Worm (Caenorhabditis elegans) whole organism, L1 larva: ENCODE measurements around the gene D1046.18.

Source experiments
- C04F5.9 ChIP-seq: sonication (generic microtip); optimal IDR thresholded peaks from 2 replicates; lab custom pipeline; 2016; ENCODE audit warnings: missing genetic modification characterization, missing compliant biosample characterization
- C34B4.2 ChIP-seq: sonication (generic microtip); optimal IDR thresholded peaks from 2 replicates; lab custom pipeline; 2017; ENCODE audit warnings: mild to moderate bottlenecking, missing genetic modification characterization, missing compliant biosample characterization
- alr-1 ChIP-seq: fragments of 200-800 bp; sonication (Bioruptor generic); optimal IDR thresholded peaks from 2 replicates; lab custom pipeline; 2018; ENCODE audit warnings: borderline replicate concordance, mild to moderate bottlenecking, missing genetic modification characterization, missing compliant biosample characterization
- aly-2 ChIP-seq: fragments of 150-350 bp; optimal IDR thresholded peaks from 2 replicates; lab custom pipeline; 2014; ENCODE audit warnings: missing biosample characterization, missing genetic modification characterization
- blmp-1 ChIP-seq: fragments of 150-350 bp; optimal IDR thresholded peaks from 2 replicates; lab custom pipeline; 2014; ENCODE audit warnings: missing biosample characterization, missing genetic modification characterization
- ceh-82 ChIP-seq, 3 experiments: fragments of 150-350 bp in 1 of 3; sonication (generic microtip) in 2 of 3; optimal IDR thresholded peaks; 2 replicates each; lab custom pipeline; 2014 to 2017; ENCODE audit warnings: missing biosample characterization in 3 of 3, missing genetic modification characterization in 3 of 3
- dpl-1 ChIP-seq, 3 experiments: fragments of 150-350 bp in 2 of 3; sonication (generic microtip) in 1 of 3; optimal IDR thresholded peaks; 2 replicates each; lab custom pipeline; 2014 to 2017; ENCODE audit warnings: missing biosample characterization in 3 of 3, missing genetic modification characterization in 3 of 3, missing genetic modification reagents in 3 of 3
- egl-13 ChIP-seq: sonication (generic microtip); optimal IDR thresholded peaks from 2 replicates; lab custom pipeline; 2016; ENCODE audit warnings: missing genotype, missing genetic modification reagents, missing genetic modification characterization, missing compliant biosample characterization
- elt-3 ChIP-seq, 6 experiments: fragments of 150-350 bp in 1 of 6; sonication (generic microtip); optimal IDR thresholded peaks; 2 replicates each; lab custom pipeline; 2017 to 2018; ENCODE audit warnings: missing biosample characterization in 6 of 6, missing genetic modification characterization in 6 of 6, inconsistent platforms in 1 of 6
- fkh-8 ChIP-seq: sonication (generic microtip); optimal IDR thresholded peaks from 2 replicates; lab custom pipeline; 2016; ENCODE audit warnings: mild to moderate bottlenecking, missing genetic modification characterization, missing compliant biosample characterization
- fos-1 ChIP-seq: fragments of 150-350 bp; optimal IDR thresholded peaks from 2 replicates; lab custom pipeline; 2014; ENCODE audit warnings: missing biosample characterization, missing genetic modification characterization
- grh-1 ChIP-seq: fragments of 200-800 bp; sonication (Bioruptor generic); IDR thresholded peaks from 2 replicates; pipeline ENCODE4 v1.3.6; 2022; ENCODE audit warnings: missing genetic modification reagents, missing genetic modification characterization, missing compliant biosample characterization
- hlh-17 ChIP-seq: fragments of 200-800 bp; sonication (Bioruptor generic); optimal IDR thresholded peaks from 2 replicates; lab custom pipeline; 2018; ENCODE audit warnings: missing genetic modification characterization, mild to moderate bottlenecking, missing compliant biosample characterization, moderate library complexity, borderline replicate concordance
- jun-1 ChIP-seq: fragments of 150-350 bp; optimal IDR thresholded peaks from 2 replicates; lab custom pipeline; 2014; ENCODE audit warnings: missing biosample characterization, missing genetic modification reagents, missing genetic modification characterization
- mef-2 ChIP-seq: fragments of 150-350 bp; optimal IDR thresholded peaks from 2 replicates; lab custom pipeline; 2014; ENCODE audit warnings: missing biosample characterization, missing genetic modification characterization
- nhr-237 ChIP-seq: fragments of 150-350 bp; optimal IDR thresholded peaks from 2 replicates; lab custom pipeline; 2014; ENCODE audit warnings: missing biosample characterization, missing genetic modification characterization
- nhr-76 ChIP-seq: sonication (generic microtip); optimal IDR thresholded peaks from 2 replicates; lab custom pipeline; 2017; ENCODE audit warnings: missing biosample characterization, missing genetic modification characterization
- nhr-90 ChIP-seq: sonication (generic microtip); optimal IDR thresholded peaks from 2 replicates; lab custom pipeline; 2016; ENCODE audit warnings: mild to moderate bottlenecking, missing genetic modification characterization, missing compliant biosample characterization; ENCODE audit not compliant: poor library complexity
- pag-3 ChIP-seq: sonication (generic microtip); optimal IDR thresholded peaks from 2 replicates; lab custom pipeline; 2017; ENCODE audit warnings: missing genetic modification characterization, mild to moderate bottlenecking, missing compliant biosample characterization, antibody characterized with exemption, borderline replicate concordance; ENCODE audit not compliant: insufficient read depth
- sox-4 ChIP-seq: sonication (generic microtip); optimal IDR thresholded peaks from 2 replicates; lab custom pipeline; 2016; ENCODE audit warnings: missing genetic modification characterization, missing compliant biosample characterization
- sptf-1 ChIP-seq: fragments of 150-350 bp; optimal IDR thresholded peaks from 2 replicates; lab custom pipeline; 2014; ENCODE audit warnings: missing biosample characterization, missing genetic modification characterization
- tlp-1 ChIP-seq: fragments of 150-350 bp; optimal IDR thresholded peaks from 2 replicates; lab custom pipeline; 2014; ENCODE audit warnings: missing biosample characterization, missing genetic modification characterization
- unc-30 ChIP-seq: sonication (generic microtip); optimal IDR thresholded peaks from 2 replicates; lab custom pipeline; 2017; ENCODE audit warnings: missing biosample characterization, missing genetic modification characterization

D1046.18 gene

DNA sequence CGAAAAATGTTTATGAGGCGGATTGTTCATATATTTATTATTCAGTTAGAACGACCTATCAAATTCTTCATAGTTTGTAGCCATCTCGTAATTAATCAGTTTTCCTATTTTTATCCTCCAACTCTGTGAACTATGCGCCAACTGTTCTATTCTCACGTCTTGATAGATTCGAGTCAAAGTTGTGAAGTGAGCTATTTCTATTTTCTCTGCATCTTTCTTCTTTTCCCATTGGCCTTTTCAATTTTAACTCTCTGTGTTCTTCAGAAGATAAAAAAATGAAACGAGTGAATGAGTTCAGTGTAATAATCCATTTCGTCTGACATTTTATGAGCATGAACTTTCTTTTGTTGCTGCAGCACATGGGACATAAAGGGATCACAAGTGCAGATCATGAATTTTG is 48.0 kb downstream of the D1046.18 start (continued):
- TF ChIP-seq C34B4.2 (tag; lab: Kevin White, UChicago) (no peak), mef-2 (peak; percentile 36), tlp-1 (tag; lab: Kevin White, UChicago) (no peak), nhr-76 (tag; lab: Kevin White, UChicago) (no peak), ceh-82 (tag; optimal IDR thresholded peaks at IDR 0.05; lab: Kevin White, UChicago) (no peak), unc-30 (tag; lab: Kevin White, UChicago) (no peak), jun-1 (no peak)

ce11 chrIV:8979062-8979612 is 49.1 kb downstream of the D1046.18 start:
- TF ChIP-seq nhr-237: no peak

DNA sequence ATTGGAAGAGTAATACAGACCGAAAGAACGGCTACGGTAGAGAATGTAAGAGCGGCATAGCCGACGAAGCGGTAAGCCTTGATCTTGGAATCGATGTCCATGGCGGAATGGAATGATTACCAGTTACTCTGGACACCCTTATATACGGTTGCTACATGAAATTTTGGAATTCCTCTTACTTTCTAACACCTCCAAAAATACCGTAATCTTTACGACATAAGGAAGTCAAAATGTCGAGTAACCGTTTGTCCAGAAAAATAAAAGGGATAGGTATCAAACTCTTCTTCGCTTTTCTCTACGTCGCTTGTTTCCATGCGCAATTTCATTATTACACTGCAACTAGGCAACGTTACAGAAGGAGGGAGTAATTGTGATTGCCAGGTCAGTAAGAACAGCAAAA is 49.7 kb downstream of the D1046.18 start, which contains the start of gene col-119:
TSS of gene col-119 (minus strand) at position 101 of the 400 bp plus-strand sequence.
- TF ChIP-seq elt-3 (tag; optimal IDR thresholded peaks at IDR 0.05; lab: Kevin White, UChicago) (no peak), sptf-1 (tag; lab: Kevin White, UChicago) (no peak), fkh-8 (tag; lab: Kevin White, UChicago) (no peak), nhr-90 (tag; lab: Kevin White, UChicago) (no peak), blmp-1 (tag; lab: Kevin White, UChicago) (no peak), sox-4 (tag; lab: Kevin White, UChicago) (no peak), C04F5.9 (tag; lab: Kevin White, UChicago) (no peak), egl-13 (tag; lab: Kevin White, UChicago) (no peak), dpl-1 (GFP tag; optimal IDR thresholded peaks at IDR 0.05; lab: Kevin White, UChicago) (no peak), pag-3 (tag; lab: Kevin White, UChicago) (no peak), alr-1 (no peak), fos-1 (tag; lab: Kevin White, UChicago) (no peak), hlh-17 (no peak), aly-2 (tag; lab: Kevin White, UChicago) (no peak), grh-1 (GFP tag; lab: Robert Waterston, UW) (no peak)
